Worm (Caenorhabditis elegans) whole organism, midembryonic: ENCODE data around the gene ZK616.61.

Experiments used
- T22C8.4 ChIP-seq: fragments of 200-800 bp; sonication (Bioruptor generic); IDR thresholded peaks from 2 replicates; pipeline ENCODE4 v1.3.6; 2022; ENCODE audit warnings: missing genetic modification characterization, missing compliant biosample characterization
- cog-1 ChIP-seq: sonication (generic microtip); optimal IDR thresholded peaks from 2 replicates; lab custom pipeline; 2016; ENCODE audit warnings: missing genetic modification characterization, missing compliant biosample characterization
- flt-1 ChIP-seq: fragments of 200-800 bp; sonication (Bioruptor generic); IDR thresholded peaks from 2 replicates; pipeline ENCODE4 v1.3.6; 2022; ENCODE audit warnings: missing genetic modification characterization, missing compliant biosample characterization
- klf-2 ChIP-seq: fragments of 200-800 bp; sonication (Bioruptor generic); conservative IDR thresholded peaks from 2 replicates; pipeline ENCODE4 v1.3.6; 2022; ENCODE audit warnings: missing genetic modification reagents, missing genetic modification characterization, missing compliant biosample characterization
- med-1 ChIP-seq: sonication (generic microtip); optimal IDR thresholded peaks from 2 replicates; lab custom pipeline; 2017; ENCODE audit warnings: missing genetic modification characterization, mild to moderate bottlenecking, missing compliant biosample characterization, antibody characterized with exemption, missing genetic modification reagents; ENCODE audit not compliant: insufficient read depth
- ref-1 ChIP-seq: fragments of 200-800 bp; sonication (Bioruptor generic); conservative IDR thresholded peaks from 2 replicates; pipeline ENCODE4 v1.3.6; 2022; ENCODE audit warnings: missing genetic modification reagents, missing genetic modification characterization, missing compliant biosample characterization
- tab-1 ChIP-seq: fragments of 200-800 bp; sonication (Bioruptor generic); IDR thresholded peaks from 2 replicates; pipeline ENCODE4 v1.3.6; 2022; ENCODE audit warnings: missing genetic modification characterization, missing compliant biosample characterization
- ztf-23 ChIP-seq: fragments of 200-800 bp; sonication (Bioruptor generic); IDR thresholded peaks from 2 replicates; pipeline ENCODE4 v1.3.6; 2022; ENCODE audit warnings: missing genetic modification reagents, missing genetic modification characterization, missing compliant biosample characterization
- ztf-29 ChIP-seq: fragments of 200-800 bp; sonication (Bioruptor generic); IDR thresholded peaks from 2 replicates; pipeline ENCODE4 v1.3.6; 2022; ENCODE audit warnings: missing genetic modification reagents, missing genetic modification characterization, missing compliant biosample characterization

The ZK616.61 gene

DNA sequence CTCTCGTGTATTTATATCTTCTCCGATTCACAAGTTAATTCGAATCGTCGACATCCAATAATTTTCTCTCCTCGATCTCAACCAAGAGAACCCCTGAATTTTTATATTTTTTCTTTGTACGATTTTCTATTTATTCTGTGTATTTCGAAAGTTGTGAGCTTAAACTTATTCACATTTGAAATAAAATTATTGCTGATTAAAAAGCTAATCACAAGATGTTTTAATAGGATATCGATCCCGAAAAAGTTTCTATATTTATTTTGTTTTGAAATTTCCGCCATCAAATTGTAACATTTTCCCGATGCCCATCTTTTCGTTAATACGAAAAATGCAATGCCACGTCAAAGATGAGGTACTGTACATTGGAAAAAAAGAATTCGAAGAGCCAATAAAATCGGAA is 8.7 kb upstream of the ZK616.61 start, which contains the start of gene ZK616.3:
Gene ZK616.3, plus strand, starts transcription at position 301 of the 400 bp plus-strand sequence.
- TF ChIP-seq ref-1 (GFP tag; lab: Robert Waterston, UW) (no peak), T22C8.4 (no peak), med-1 (GFP tag; lab: Kevin White, UChicago) (no peak), cog-1 (tag; lab: Kevin White, UChicago) (no peak), flt-1 (GFP tag; lab: Robert Waterston, UW) (no peak), ztf-23 (GFP tag; lab: Robert Waterston, UW) (no peak), ztf-29 (GFP tag; lab: Robert Waterston, UW) (no peak), tab-1 (GFP tag; lab: Robert Waterston, UW) (no peak), klf-2 (GFP tag; lab: Robert Waterston, UW) (no peak)

DNA sequence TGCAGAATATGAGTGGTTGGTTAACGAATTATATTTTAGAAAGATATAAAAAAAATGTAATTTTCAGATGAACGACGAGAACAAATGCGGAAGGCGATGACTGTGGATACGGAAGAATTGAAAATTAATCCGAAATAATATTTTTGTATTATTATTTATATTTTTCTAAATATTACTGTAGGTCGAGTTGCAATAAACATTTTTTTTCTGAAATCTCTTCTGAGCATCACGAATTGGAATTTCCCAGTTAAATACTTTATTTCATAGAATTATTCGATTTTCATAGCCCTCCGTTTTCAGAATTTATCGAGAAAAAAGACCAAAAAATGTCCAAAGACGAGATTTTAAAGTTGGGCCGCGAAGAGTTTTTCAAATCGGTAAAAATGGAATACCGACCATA is 7.9 kb upstream of the ZK616.61 start, which contains the start of gene ZK616.2:
Gene ZK616.2, plus strand, starts transcription at position 301 of the 400 bp plus-strand sequence.
- no peak for TF ChIP-seq ztf-23 (GFP tag; lab: Robert Waterston, UW)
- no peak for TF ChIP-seq tab-1 (GFP tag; lab: Robert Waterston, UW)
- no peak for TF ChIP-seq ref-1 (GFP tag; lab: Robert Waterston, UW)
- no peak for TF ChIP-seq med-1 (GFP tag; lab: Kevin White, UChicago)

DNA sequence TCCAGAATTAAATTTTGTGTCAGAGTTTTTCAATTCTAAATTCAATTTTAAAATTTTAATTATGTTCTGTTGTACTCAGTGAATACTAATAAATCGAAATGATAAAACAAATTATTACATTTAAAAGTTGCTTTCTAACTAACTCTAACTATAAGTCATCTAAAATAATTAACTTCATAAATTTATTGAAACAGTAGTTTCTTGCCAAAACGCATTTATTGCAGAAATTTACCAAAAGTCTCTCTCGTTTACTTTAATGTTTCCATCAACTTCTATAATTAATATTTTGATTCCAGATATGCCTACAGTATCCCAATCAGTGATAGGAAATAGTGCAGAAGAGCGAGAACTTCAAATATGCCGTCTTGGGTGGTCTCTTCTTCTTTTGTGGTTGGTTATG is 4.8 kb upstream of the ZK616.61 start, which contains the start of gene ZK616.1:
Gene ZK616.1, plus strand, starts transcription at position 301 of the 400 bp plus-strand sequence.
- TF ChIP-seq ztf-29 (GFP tag; lab: Robert Waterston, UW) (no peak), ztf-23 (GFP tag; lab: Robert Waterston, UW) (no peak), cog-1 (tag; lab: Kevin White, UChicago) (no peak), tab-1 (GFP tag; lab: Robert Waterston, UW) (no peak), flt-1 (GFP tag; lab: Robert Waterston, UW) (no peak), med-1 (GFP tag; lab: Kevin White, UChicago) (no peak), klf-2 (GFP tag; lab: Robert Waterston, UW) (no peak), T22C8.4 (no peak), ref-1 (GFP tag; lab: Robert Waterston, UW) (no peak)

DNA sequence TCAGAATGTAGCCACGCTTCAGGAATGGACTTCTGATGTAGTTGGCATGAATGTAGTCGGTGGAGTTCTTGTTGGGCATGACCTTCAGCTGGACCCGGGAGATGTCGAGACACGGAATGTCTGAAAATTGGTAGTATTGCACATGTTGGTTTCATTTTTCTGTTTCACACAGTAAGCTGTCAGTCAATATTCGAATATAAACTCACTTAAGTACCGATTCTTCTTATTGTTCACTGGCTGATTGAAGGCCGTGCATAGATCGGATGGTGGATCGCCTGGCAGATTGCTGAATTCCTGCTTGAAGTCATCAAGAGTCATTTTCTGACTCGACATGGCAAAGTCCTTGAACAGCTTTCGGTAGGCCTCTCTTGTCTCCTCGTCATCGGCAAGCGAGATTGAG is 3.7 kb downstream of the ZK616.61 start:
- no peak for TF ChIP-seq med-1 (GFP tag; lab: Kevin White, UChicago)
- TF ChIP-seq cog-1 (tag; lab: Kevin White, UChicago), result no peak
- TF ChIP-seq ref-1 (GFP tag; lab: Robert Waterston, UW), result no peak
- TF ChIP-seq flt-1 (GFP tag; lab: Robert Waterston, UW), result no peak
- no peak for TF ChIP-seq tab-1 (GFP tag; lab: Robert Waterston, UW)
- no peak for TF ChIP-seq T22C8.4
- TF ChIP-seq ztf-29 (GFP tag; lab: Robert Waterston, UW), result no peak
- TF ChIP-seq ztf-23 (GFP tag; lab: Robert Waterston, UW), result no peak
- TF ChIP-seq klf-2 (GFP tag; lab: Robert Waterston, UW), result no peak

DNA sequence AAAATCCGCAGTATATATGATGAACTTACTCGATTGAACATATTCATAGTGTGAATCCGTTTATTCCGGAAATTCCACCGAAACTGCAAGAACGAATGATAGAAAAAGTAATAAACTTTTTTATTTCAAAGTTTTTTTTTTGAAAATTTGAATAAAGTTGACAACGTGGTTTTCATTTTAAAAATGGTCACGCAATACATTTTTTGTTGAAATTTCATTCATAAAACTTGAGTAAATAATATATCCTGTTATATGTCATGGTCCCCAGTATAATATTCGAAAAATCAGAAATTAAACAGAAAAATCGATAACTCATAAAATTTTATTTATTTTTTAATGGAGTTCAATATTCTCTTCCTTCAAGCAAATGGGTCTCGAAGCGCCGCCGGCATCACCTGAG is 5.7 kb downstream of the ZK616.61 start, which contains the start of gene ZK616.65:
Gene ZK616.65, minus strand, starts transcription at position 101 of the 400 bp plus-strand sequence.
- no peak for TF ChIP-seq T22C8.4
- TF ChIP-seq flt-1 (GFP tag; lab: Robert Waterston, UW), result no peak
- no peak for TF ChIP-seq ztf-29 (GFP tag; lab: Robert Waterston, UW)
- TF ChIP-seq cog-1 (tag; lab: Kevin White, UChicago), result no peak
- no peak for TF ChIP-seq med-1 (GFP tag; lab: Kevin White, UChicago)
- no peak for TF ChIP-seq klf-2 (GFP tag; lab: Robert Waterston, UW)
- no peak for TF ChIP-seq ztf-23 (GFP tag; lab: Robert Waterston, UW)
- no peak for TF ChIP-seq ref-1 (GFP tag; lab: Robert Waterston, UW)
- no peak for TF ChIP-seq tab-1 (GFP tag; lab: Robert Waterston, UW)

DNA sequence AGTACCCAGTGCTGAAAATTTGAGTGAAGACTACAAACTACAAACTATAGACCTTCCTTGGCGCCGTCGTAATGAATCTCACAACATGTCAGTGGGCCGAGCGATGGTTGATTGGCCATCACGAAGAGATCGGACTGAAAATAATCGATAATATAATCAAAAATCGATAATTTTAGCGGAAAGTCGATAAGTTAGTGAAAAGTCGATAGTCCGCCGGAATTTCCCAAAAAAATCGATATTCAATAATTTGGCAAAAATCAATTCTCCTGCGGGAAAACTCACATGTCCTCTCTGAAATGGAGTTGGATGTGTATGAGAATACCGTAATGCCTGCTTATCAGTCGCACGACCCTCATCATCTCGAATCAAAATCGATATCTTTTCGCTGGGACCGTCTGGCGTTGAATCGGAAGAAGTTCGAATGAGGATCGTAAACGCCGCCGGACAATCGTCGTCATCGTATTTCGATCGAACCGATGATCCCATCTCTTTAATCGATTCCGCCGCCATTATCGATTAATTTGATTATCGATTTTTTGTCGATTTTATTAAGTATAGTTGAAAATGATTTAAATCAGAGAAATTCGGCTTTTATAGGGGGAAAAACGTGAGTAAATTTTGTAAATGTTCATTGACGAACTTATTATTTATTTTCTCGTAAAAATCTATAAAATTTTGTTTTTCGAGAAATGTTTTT is 6.3 kb downstream of the ZK616.61 start, which contains the start of gene ZK616.8:
Gene ZK616.8, minus strand, starts transcription at position 553 of the 697 bp plus-strand sequence.
- TF ChIP-seq T22C8.4, result peak; percentile 61
- no peak for TF ChIP-seq flt-1 (GFP tag; lab: Robert Waterston, UW)

DNA sequence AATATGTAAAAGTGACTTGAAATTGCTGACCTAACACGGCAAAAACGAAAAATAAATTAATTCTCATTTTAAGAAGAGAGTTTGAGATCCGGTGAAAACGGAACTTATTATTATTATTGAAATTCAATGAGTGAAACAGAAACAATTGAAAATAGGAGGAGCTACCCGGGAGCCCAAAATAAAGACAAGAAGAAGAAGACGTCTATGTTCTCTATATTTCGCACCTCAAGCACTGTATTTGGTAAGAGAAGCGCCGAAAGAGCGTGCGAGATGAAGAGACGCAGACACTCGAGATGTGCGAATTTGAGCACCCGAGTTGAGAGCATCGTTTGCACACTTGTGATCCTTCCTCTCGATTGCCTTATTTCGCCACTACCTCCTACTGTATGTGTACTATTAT is 10.3 kb downstream of the ZK616.61 start, which contains the start of gene spp-7:
Gene spp-7, minus strand, starts transcription at position 101 of the 400 bp plus-strand sequence.
- TF ChIP-seq klf-2 (GFP tag; lab: Robert Waterston, UW), result no peak
- TF ChIP-seq med-1 (GFP tag; lab: Kevin White, UChicago), result no peak
- no peak for TF ChIP-seq flt-1 (GFP tag; lab: Robert Waterston, UW)
- TF ChIP-seq cog-1 (tag; lab: Kevin White, UChicago), result no peak
- no peak for TF ChIP-seq tab-1 (GFP tag; lab: Robert Waterston, UW)

DNA sequence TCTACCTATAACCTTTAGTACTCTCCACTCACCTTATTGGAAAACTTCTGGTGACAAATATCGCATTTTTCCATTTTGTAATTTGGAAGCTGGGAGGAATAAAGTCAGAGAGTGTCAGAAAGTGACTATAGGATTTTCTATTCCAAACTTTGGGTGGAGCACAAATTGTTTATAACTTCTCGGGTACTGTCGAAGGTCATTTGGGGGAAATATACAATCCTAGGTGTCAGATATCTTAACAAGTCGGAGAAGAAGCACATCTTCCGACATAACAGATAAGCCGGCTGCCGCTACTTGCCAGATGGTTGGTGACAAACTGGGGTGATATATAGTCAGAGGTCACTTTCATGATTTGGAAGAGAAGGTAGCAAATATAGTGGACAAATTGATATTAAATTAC is 13.7 kb downstream of the ZK616.61 start, which contains the start of gene ehn-3:
Gene ehn-3, minus strand, starts transcription at position 101 of the 400 bp plus-strand sequence.
- no peak for TF ChIP-seq ztf-29 (GFP tag; lab: Robert Waterston, UW)
- no peak for TF ChIP-seq T22C8.4
- TF ChIP-seq med-1 (GFP tag; lab: Kevin White, UChicago), result no peak
- no peak for TF ChIP-seq ztf-23 (GFP tag; lab: Robert Waterston, UW)
- TF ChIP-seq ref-1 (GFP tag; lab: Robert Waterston, UW), result no peak
- TF ChIP-seq flt-1 (GFP tag; lab: Robert Waterston, UW), result no peak
- TF ChIP-seq tab-1 (GFP tag; lab: Robert Waterston, UW), result no peak
- TF ChIP-seq cog-1 (tag; lab: Kevin White, UChicago), result no peak
- TF ChIP-seq klf-2 (GFP tag; lab: Robert Waterston, UW), result no peak

DNA sequence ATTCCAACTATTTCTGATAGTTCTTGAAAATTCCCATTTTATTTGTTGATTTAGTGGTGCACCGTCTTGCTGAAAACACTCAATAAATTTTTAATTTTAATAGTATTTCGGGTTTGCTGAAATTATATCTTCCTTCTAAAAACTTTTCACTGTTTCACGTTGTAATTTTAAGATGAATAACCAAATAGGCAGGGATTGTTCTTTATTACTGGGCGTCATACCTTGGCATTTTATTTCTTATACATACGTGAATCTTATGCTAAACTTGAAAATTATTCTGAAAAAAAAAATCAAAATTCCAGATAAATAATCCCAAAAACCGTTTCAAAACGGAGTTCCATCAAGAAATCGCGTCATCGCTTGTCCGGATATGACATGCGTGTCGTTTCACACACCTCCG is 33.3 kb downstream of the ZK616.61 start, which contains the start of gene mgl-3:
Gene mgl-3, plus strand, starts transcription at position 301 of the 400 bp plus-strand sequence.
- TF ChIP-seq tab-1 (GFP tag; lab: Robert Waterston, UW), result no peak
